Fruit fly (Drosophila melanogaster) whole organism: ENCODE data around the gene wdb.

ENCODE experiments used
- CG8478 ChIP-seq: fragments of >200 bp; optimal IDR thresholded peaks from 2 replicates; lab custom pipeline; 2018; ENCODE audit warnings: inconsistent platforms
- EcR ChIP-seq, 2 experiments: fragments of >200 bp; optimal IDR thresholded peaks; 2 replicates each; lab custom pipeline; 2017; ENCODE audit warnings: missing biosample characterization in 2 of 2, missing genetic modification characterization in 2 of 2, missing genetic modification reagents in 2 of 2
- psq ChIP-seq: fragments of >200 bp; optimal IDR thresholded peaks from 2 replicates; lab custom pipeline; 2017
- usp ChIP-seq: fragments of >200 bp; optimal IDR thresholded peaks from 2 replicates; lab custom pipeline; 2017; ENCODE audit warnings: missing biosample characterization, missing genetic modification characterization, mixed read lengths

DNA sequence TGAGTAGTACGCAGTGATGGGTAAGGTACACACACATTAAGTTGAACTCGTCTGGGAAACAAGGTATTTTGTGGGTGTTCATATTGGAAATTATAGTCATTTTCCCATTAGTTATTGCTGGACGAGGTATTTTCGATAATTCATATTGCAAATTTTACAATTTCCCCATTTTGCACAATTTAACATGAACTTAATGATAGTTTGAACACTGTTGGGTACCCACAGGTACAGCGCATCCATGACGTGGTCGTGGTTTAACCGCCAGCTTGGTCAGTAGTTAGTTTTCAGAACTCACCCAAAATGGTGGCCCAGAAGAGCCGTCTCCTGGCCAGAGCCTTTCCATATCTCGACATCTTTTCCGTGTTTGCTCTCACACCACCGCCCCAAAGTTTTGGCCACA lies 39.8 kb downstream of the wdb start, which contains the start of gene Gr98b:
- TF ChIP-seq CG8478 (lab: Kevin White, UChicago): no peak
- no peak for TF ChIP-seq psq
- no peak for TF ChIP-seq usp (GFP tag; lab: Kevin White, UChicago)
- TF ChIP-seq EcR (GFP tag; optimal IDR thresholded peaks at IDR 0.05; lab: Kevin White, UChicago): no peak
